Worm (Caenorhabditis elegans) whole organism, L1 larva: ENCODE results near the gene pot-2.

Experiments used
- C16A3.4 ChIP-seq: fragments of 150-350 bp; optimal IDR thresholded peaks from 2 replicates; lab custom pipeline; 2014; ENCODE audit warnings: missing biosample characterization, missing genetic modification characterization
- alr-1 ChIP-seq: fragments of 200-800 bp; sonication (Bioruptor generic); optimal IDR thresholded peaks from 2 replicates; lab custom pipeline; 2018; ENCODE audit warnings: borderline replicate concordance, mild to moderate bottlenecking, missing genetic modification characterization, missing compliant biosample characterization
- ama-1 ChIP-seq: fragments of 150-350 bp; optimal IDR thresholded peaks from 2 replicates; lab custom pipeline; 2014
- fkh-10 ChIP-seq: sonication (generic microtip); optimal IDR thresholded peaks from 2 replicates; lab custom pipeline; 2017; ENCODE audit warnings: missing biosample characterization, missing genetic modification reagents, missing genetic modification characterization
- fkh-4 ChIP-seq: sonication (generic microtip); optimal IDR thresholded peaks from 2 replicates; lab custom pipeline; 2016; ENCODE audit warnings: missing compliant biosample characterization, missing genetic modification characterization, borderline replicate concordance
- fos-1 ChIP-seq: fragments of 150-350 bp; optimal IDR thresholded peaks from 2 replicates; lab custom pipeline; 2014; ENCODE audit warnings: missing biosample characterization, missing genetic modification characterization
- jun-1 ChIP-seq: fragments of 150-350 bp; optimal IDR thresholded peaks from 2 replicates; lab custom pipeline; 2014; ENCODE audit warnings: missing biosample characterization, missing genetic modification reagents, missing genetic modification characterization
- lsy-2 ChIP-seq, 2 experiments: fragments of 150-350 bp; optimal IDR thresholded peaks; 2 replicates each; lab custom pipeline; 2014; ENCODE audit warnings: missing biosample characterization in 2 of 2, missing genetic modification characterization in 2 of 2
- mab-9 ChIP-seq: fragments of 200-800 bp; sonication (Bioruptor generic); IDR thresholded peaks from 2 replicates; pipeline ENCODE4 v1.3.6; 2022; ENCODE audit warnings: missing genetic modification reagents, missing genetic modification characterization, missing compliant biosample characterization
- mdl-1 ChIP-seq, 2 experiments: fragments of 150-350 bp; optimal IDR thresholded peaks; 2 replicates each; lab custom pipeline; 2014 to 2017; ENCODE audit warnings: missing biosample characterization in 2 of 2, missing genetic modification characterization in 2 of 2, inconsistent platforms in 1 of 2
- nhr-11 ChIP-seq: fragments of 150-350 bp; optimal IDR thresholded peaks from 2 replicates; lab custom pipeline; 2014; ENCODE audit warnings: missing biosample characterization, missing genetic modification characterization
- tbx-2 ChIP-seq: sonication (generic microtip); optimal IDR thresholded peaks from 2 replicates; lab custom pipeline; 2016; ENCODE audit warnings: missing genetic modification characterization, missing compliant biosample characterization
- unc-62 ChIP-seq: fragments of 150-350 bp; optimal IDR thresholded peaks from 2 replicates; lab custom pipeline; 2014; ENCODE audit warnings: missing biosample characterization, missing genetic modification reagents, missing genetic modification characterization
- ztf-11 ChIP-seq, 2 experiments: sonication (generic microtip); optimal IDR thresholded peaks; 2 replicates each; lab custom pipeline; 2016 to 2017; ENCODE audit warnings: missing genetic modification characterization in 2 of 2, missing biosample characterization in 1 of 2, missing compliant biosample characterization in 1 of 2

ce11 chrII:14480772-14481171 lies 43.2 kb upstream of the pot-2 start:
- TF ChIP-seq alr-1 (tag; lab: Kevin White, UChicago) (no peak), ama-1 (no peak), nhr-11 (tag; lab: Kevin White, UChicago) (no peak), C16A3.4 (tag; lab: Kevin White, UChicago) (no peak), fos-1 (no peak), mab-9 (GFP tag; lab: Robert Waterston, UW) (no peak), fkh-10 (GFP tag; lab: Kevin White, UChicago) (no peak), unc-62 (GFP tag; lab: Kevin White, UChicago) (no peak), mdl-1 (tag; optimal IDR thresholded peaks at IDR 0.05; lab: Kevin White, UChicago) (no peak), ztf-11 (tag; optimal IDR thresholded peaks at IDR 0.05; lab: Kevin White, UChicago) (no peak), tbx-2 (tag; lab: Kevin White, UChicago) (no peak), fkh-4 (no peak), lsy-2 (tag; optimal IDR thresholded peaks at IDR 0.05; lab: Kevin White, UChicago) (no peak), jun-1 (no peak)
